Fruit fly (Drosophila melanogaster): ENCODE results near the gene CG17195.

The CG17195 gene

DNA sequence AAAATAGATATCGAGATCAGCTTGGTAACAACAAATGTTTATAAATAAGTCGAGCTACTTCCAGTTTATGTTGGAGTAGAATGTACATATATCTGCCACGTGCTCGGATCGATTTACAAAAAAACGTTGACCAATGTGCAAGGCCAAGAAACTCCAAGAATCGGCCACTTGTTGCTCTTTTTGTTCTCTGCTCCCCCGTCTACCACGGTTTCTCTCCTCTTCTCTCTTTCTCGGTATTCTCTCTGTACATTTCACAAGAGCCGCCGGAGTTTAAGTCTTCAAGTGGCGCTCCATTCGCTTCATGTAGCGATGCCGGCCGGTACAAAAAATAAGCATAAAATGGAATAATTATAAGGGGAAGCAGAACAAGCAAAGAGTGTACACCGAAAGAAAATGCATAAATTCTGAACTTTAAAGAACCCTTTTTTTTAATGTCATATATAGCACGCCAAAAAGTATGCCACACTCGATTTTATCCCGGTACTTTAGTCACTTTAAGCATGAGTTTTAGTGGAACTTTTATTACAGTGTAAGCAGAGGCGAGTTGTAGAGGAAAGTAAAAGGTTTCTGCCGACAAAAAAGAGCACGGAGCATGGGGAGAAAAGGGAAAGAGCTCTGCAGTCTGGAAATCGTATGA, 39.1 kb downstream of the CG17195 start (continued):
- TF ChIP-seq CG8281 (tag; optimal IDR thresholded peaks at IDR 0.05) (peak; percentile 71), NC2α (GFP tag; optimal IDR thresholded peaks at IDR 0.05) (peak; percentile 89), Hsf (GFP tag; optimal IDR thresholded peaks at IDR 0.05) (peak; percentile 95), pfk (GFP tag; optimal IDR thresholded peaks at IDR 0.05) (no peak), CG10565 (GFP tag; optimal IDR thresholded peaks at IDR 0.05) (peak; percentile 78), sob (GFP tag; IDR thresholded peaks at IDR 0.05) (peak; percentile 91), CG5245 (GFP tag; optimal IDR thresholded peaks at IDR 0.05) (peak; percentile 97), CG10959 (GFP tag; IDR thresholded peaks at IDR 0.05) (peak; percentile 84), CG30403 (GFP tag; optimal IDR thresholded peaks at IDR 0.05) (peak; percentile 95), CG33213 (GFP tag; optimal IDR thresholded peaks at IDR 0.05) (peak; percentile 96), CG18011 (GFP tag; optimal IDR thresholded peaks at IDR 0.05) (peak; percentile 58), gsb (GFP tag; IDR thresholded peaks at IDR 0.05) (peak; percentile 58), lov (optimal IDR thresholded peaks at IDR 0.05) (no peak), lov (GFP tag; IDR thresholded peaks at IDR 0.05) (peak; percentile 96), Nf-YC (tag; optimal IDR thresholded peaks at IDR 0.05) (peak; percentile 38), Lpt (GFP tag; optimal IDR thresholded peaks at IDR 0.05) (no peak), Usf (GFP tag; optimal IDR thresholded peaks at IDR 0.05) (peak; percentile 78), CG8944 (GFP tag; optimal IDR thresholded peaks at IDR 0.05) (peak; percentile 95), CG13296 (GFP tag; optimal IDR thresholded peaks at IDR 0.05) (peak; percentile 37), HLH54F (GFP tag; optimal IDR thresholded peaks at IDR 0.05) (peak; percentile 89), ems (GFP tag; optimal IDR thresholded peaks at IDR 0.05) (peak; percentile 96), br (optimal IDR thresholded peaks at IDR 0.05) (no peak), grau (tag; optimal IDR thresholded peaks at IDR 0.05) (peak; percentile 87), Vsx1 (GFP tag; optimal IDR thresholded peaks at IDR 0.05) (peak; percentile 82), CG13624 (GFP tag; optimal IDR thresholded peaks at IDR 0.05) (peak; percentile 91), Eip74EF (GFP tag; optimal IDR thresholded peaks at IDR 0.05) (peak in 1 of 2 experiments; percentile 90), az2 (GFP tag; optimal IDR thresholded peaks at IDR 0.05) (peak; percentile 96), CG3281 (GFP tag; optimal IDR thresholded peaks at IDR 0.05) (peak; percentile 80), Neu2 (GFP tag; optimal IDR thresholded peaks at IDR 0.05; ENCODE audit: borderline replicate concordance) (peak; percentile 32), CG13424 (tag; optimal IDR thresholded peaks at IDR 0.05) (peak; percentile 93), emc (GFP tag; optimal IDR thresholded peaks at IDR 0.05) (peak; percentile 83), Lhr (GFP tag; optimal IDR thresholded peaks at IDR 0.05) (peak; percentile 85), tap (tag; optimal IDR thresholded peaks at IDR 0.05) (peak; percentile 89), CG17829 (tag; optimal IDR thresholded peaks at IDR 0.05) (peak; percentile 94), CG6813 (GFP tag; optimal IDR thresholded peaks at IDR 0.05) (peak; percentile 82), pita (GFP tag; optimal IDR thresholded peaks at IDR 0.05) (no peak), fd64A (GFP tag; optimal IDR thresholded peaks at IDR 0.05) (peak; percentile 93), D19B (GFP tag; optimal IDR thresholded peaks at IDR 0.05) (peak; percentile 63), hth (optimal IDR thresholded peaks at IDR 0.05) (no peak), Mad (GFP tag; optimal IDR thresholded peaks at IDR 0.05) (peak; percentile 90), Chrac-16 (GFP tag; optimal IDR thresholded peaks at IDR 0.05) (peak; percentile 91), kah (GFP tag; optimal IDR thresholded peaks at IDR 0.05) (peak; percentile 72), CG17328 (GFP tag; IDR thresholded peaks at IDR 0.05) (peak; percentile 94), sc (optimal IDR thresholded peaks at IDR 0.05) (no peak), sc (GFP tag; optimal IDR thresholded peaks at IDR 0.05) (peak; percentile 95), slbo (GFP tag; IDR thresholded peaks at IDR 0.05) (peak; percentile 93), lab (GFP tag; optimal IDR thresholded peaks at IDR 0.05) (peak; percentile 90), sqz (GFP tag; optimal IDR thresholded peaks at IDR 0.05) (peak; percentile 89), sug (tag; optimal IDR thresholded peaks at IDR 0.05) (peak; percentile 59), CG3065 (GFP tag; optimal IDR thresholded peaks at IDR 0.05) (peak; percentile 84), CG8089 (GFP tag; optimal IDR thresholded peaks at IDR 0.05) (peak; percentile 93)

Measured in whole organism, embryonic.